Fruit fly (Drosophila melanogaster) whole organism, prepupa: ENCODE measurements around the gene sphinx1.

Source experiments
- CG11902 ChIP-seq: fragments of 200-800 bp; sonication (Bioruptor generic); optimal IDR thresholded peaks from 3 replicates; lab custom pipeline; 2016; ENCODE audit warnings: missing biosample characterization, missing genetic modification characterization
- CG8119 ChIP-seq: fragments of 200-800 bp; sonication (Bioruptor generic); IDR thresholded peaks from 3 replicates; pipeline ENCODE4 v1.3.6; 2022; ENCODE audit warnings: missing biosample characterization, missing genetic modification characterization
- Ets21C ChIP-seq: fragments of 200-800 bp; sonication (Bioruptor generic); optimal IDR thresholded peaks from 3 replicates; lab custom pipeline; 2016; ENCODE audit warnings: missing biosample characterization, missing genetic modification characterization
- acj6 ChIP-seq: fragments of 200-800 bp; sonication (Bioruptor generic); optimal IDR thresholded peaks from 3 replicates; lab custom pipeline; 2016; ENCODE audit warnings: missing biosample characterization, missing genetic modification characterization

DNA sequence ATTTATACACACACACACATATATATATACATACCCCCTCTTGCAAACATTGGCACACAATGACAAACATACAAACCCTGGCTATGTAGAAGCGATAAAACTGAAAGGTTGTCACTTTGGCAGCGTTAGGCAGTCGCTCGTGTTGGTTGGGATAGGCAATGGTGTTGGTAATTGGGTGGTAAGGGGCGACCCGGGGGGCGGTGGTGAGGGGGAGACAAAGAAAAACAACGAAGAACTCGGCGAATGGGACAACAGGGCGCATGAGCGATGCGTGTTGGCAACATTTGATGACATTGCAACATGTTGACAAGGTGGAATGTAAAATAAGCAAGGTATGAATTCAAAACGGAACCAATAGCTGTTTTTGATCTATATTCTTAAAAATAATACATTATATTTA is 16.6 kb downstream of the sphinx1 start:
- TF ChIP-seq acj6: no peak
- no peak for TF ChIP-seq CG11902 (GFP tag; lab: Kevin White, UChicago)
- TF ChIP-seq Ets21C (GFP tag; lab: Kevin White, UChicago): no peak
- TF ChIP-seq CG8119: no peak
